Fruit fly (Drosophila melanogaster): ENCODE measurements around the gene primo-1.

dm6 chr3R:13709839-13710238, 1.8 kb downstream of the primo-1 start, which contains the start of gene Argp:
- TF ChIP-seq CG8478 (optimal IDR thresholded peaks at IDR 0.05) (no peak), CTCF (optimal IDR thresholded peaks at IDR 0.05) (no peak)
